Fruit fly (Drosophila melanogaster): Measurements from ENCODE around the gene CG17959.

Gene CG17959

DNA sequence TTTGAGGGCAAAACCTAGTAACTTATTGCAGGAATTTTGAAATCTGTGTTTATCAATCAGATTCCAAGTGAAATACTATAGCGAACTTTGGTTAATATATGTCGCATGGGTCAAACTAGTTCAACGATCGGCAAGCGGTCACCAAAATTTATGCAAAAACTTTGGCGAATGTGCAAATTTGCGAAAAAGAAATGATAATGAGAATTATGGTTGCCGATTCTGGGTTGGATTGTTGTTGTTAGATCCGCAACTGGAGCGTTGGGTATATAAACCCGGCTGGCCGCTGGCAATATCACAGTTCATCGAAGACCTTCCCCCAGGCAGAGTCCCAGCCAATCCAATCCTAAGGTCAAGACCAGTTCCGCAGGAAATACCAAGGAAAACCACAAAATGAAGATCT, 3.8 kb upstream of the CG17959 start, which contains the start of gene CG14422:
TSS of gene CG14422 (plus strand) at position 301 of the 400 bp plus-strand sequence.
- TF ChIP-seq h (optimal IDR thresholded peaks at IDR 0.05) (no peak), insv (optimal IDR thresholded peaks at IDR 0.05) (no peak), Sin3A (optimal IDR thresholded peaks at IDR 0.05) (no peak), psq (optimal IDR thresholded peaks at IDR 0.05) (no peak), ttk (optimal IDR thresholded peaks at IDR 0.05) (no peak), Myc (optimal IDR thresholded peaks at IDR 0.05) (no peak)

DNA sequence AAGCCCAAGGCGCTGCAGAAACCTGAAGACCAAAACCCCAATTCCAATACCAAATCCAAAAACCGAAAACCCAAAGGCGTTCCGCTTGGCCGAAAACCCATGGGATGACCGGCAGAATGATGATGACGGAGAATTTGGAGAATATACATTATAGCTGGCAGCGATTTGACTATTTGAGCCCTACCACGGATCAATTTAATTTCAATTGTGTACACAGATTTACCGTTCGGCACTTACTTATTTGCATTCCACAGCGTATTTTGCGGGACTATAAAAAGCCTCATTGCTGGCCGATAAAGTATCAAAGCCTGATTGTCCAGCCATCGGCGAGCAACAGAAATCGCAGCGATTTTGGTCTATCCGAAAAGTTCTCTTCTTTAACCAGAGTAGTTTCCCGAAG, 1.8 kb upstream of the CG17959 start, which contains the start of gene CG14423:
TSS of gene CG14423 (plus strand) at position 301 of the 400 bp plus-strand sequence.
- TF ChIP-seq h (optimal IDR thresholded peaks at IDR 0.05) (no peak), insv (optimal IDR thresholded peaks at IDR 0.05) (no peak), ttk (optimal IDR thresholded peaks at IDR 0.05) (no peak), Sin3A (optimal IDR thresholded peaks at IDR 0.05) (no peak), psq (optimal IDR thresholded peaks at IDR 0.05) (no peak), Myc (optimal IDR thresholded peaks at IDR 0.05) (no peak)

- TF ChIP-seq Myc (optimal IDR thresholded peaks at IDR 0.05) (no peak), h (optimal IDR thresholded peaks at IDR 0.05) (no peak), Sin3A (optimal IDR thresholded peaks at IDR 0.05) (no peak), insv (optimal IDR thresholded peaks at IDR 0.05) (no peak), ttk (optimal IDR thresholded peaks at IDR 0.05) (no peak), psq (optimal IDR thresholded peaks at IDR 0.05) (no peak)
These were observed 715 bp downstream of the CG17959 start, which contains the start of gene CG3603 for dm6 chrX:2947545-2948072. CG3603 (plus strand) TSS chrX:2948034.

- TF ChIP-seq Sin3A (optimal IDR thresholded peaks at IDR 0.05) = no peak
- no peak for TF ChIP-seq ttk (optimal IDR thresholded peaks at IDR 0.05)
- no peak for TF ChIP-seq insv (optimal IDR thresholded peaks at IDR 0.05)
- no peak for TF ChIP-seq Myc (optimal IDR thresholded peaks at IDR 0.05)
- no peak for TF ChIP-seq h (optimal IDR thresholded peaks at IDR 0.05)
These were observed 2.2 kb downstream of the CG17959 start for dm6 chrX:2949114-2949513.

dm6 chrX:2951637-2952036, 4.7 kb downstream of the CG17959 start:
- TF ChIP-seq ttk (optimal IDR thresholded peaks at IDR 0.05) (no peak), insv (optimal IDR thresholded peaks at IDR 0.05) (no peak), psq (optimal IDR thresholded peaks at IDR 0.05) (no peak), Myc (optimal IDR thresholded peaks at IDR 0.05) (no peak), Sin3A (optimal IDR thresholded peaks at IDR 0.05) (no peak), h (optimal IDR thresholded peaks at IDR 0.05) (no peak)

dm6 chrX:2956641-2957040, 9.7 kb downstream of the CG17959 start:
- TF ChIP-seq Myc (optimal IDR thresholded peaks at IDR 0.05) (no peak), h (optimal IDR thresholded peaks at IDR 0.05) (no peak), Sin3A (optimal IDR thresholded peaks at IDR 0.05) (no peak), ttk (optimal IDR thresholded peaks at IDR 0.05) (no peak), psq (optimal IDR thresholded peaks at IDR 0.05) (no peak), insv (optimal IDR thresholded peaks at IDR 0.05) (no peak)

DNA sequence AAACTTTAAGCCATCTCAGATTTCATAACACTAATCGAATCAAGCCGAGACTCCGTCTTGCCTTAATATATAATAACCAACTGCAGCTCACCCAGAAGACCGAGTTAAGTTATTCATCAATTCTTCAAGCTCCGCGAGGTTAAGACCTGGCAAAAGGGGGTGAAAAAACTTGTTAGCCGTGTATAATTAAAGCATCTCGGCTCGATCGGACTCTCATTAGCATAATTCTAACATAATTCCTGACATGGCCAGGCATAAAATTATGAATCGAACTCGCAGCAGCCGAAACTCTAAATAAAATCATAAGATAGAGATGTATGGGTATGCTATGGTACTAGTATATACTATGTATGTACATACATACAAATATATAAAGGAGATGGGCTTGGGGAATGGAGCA, 16.3 kb downstream of the CG17959 start:
- TF ChIP-seq ttk (optimal IDR thresholded peaks at IDR 0.05) = no peak
- no peak for TF ChIP-seq Sin3A (optimal IDR thresholded peaks at IDR 0.05)
- TF ChIP-seq psq (optimal IDR thresholded peaks at IDR 0.05) = no peak
- TF ChIP-seq Myc (optimal IDR thresholded peaks at IDR 0.05) = no peak
- no peak for TF ChIP-seq h (optimal IDR thresholded peaks at IDR 0.05)
- TF ChIP-seq insv (optimal IDR thresholded peaks at IDR 0.05) = no peak

DNA sequence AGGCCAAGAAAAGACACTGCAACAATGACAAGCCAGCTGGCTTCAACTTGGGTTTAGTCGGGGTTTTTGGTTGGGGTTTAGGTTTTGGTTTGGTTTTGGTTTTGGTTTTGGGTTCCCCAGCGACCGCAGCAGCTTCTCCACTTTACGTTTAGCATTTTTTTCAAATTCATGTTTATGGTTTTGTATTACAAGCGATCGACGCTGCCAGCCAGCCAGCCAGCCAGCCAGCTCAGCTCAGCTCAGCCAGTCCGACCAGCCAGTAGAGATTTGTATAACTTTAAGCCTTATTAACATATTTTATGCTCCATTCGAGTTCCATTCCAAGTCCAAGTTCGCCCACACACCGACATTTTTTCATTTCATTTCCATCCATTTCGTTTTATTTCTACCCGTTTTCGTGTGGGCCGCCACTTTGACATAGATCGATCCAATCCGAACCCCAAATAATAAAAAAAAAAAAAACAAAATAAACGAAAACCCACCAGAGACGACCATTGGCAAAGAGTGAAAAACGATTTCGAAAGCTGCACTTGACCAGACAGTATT, 17.0 kb downstream of the CG17959 start:
- TF ChIP-seq ttk (optimal IDR thresholded peaks at IDR 0.05) = no peak
- no peak for TF ChIP-seq insv (optimal IDR thresholded peaks at IDR 0.05)
- no peak for TF ChIP-seq Sin3A (optimal IDR thresholded peaks at IDR 0.05)
- no peak for TF ChIP-seq h (optimal IDR thresholded peaks at IDR 0.05)
- TF ChIP-seq Myc (optimal IDR thresholded peaks at IDR 0.05) = no peak
- TF ChIP-seq psq (optimal IDR thresholded peaks at IDR 0.05) = no peak

DNA sequence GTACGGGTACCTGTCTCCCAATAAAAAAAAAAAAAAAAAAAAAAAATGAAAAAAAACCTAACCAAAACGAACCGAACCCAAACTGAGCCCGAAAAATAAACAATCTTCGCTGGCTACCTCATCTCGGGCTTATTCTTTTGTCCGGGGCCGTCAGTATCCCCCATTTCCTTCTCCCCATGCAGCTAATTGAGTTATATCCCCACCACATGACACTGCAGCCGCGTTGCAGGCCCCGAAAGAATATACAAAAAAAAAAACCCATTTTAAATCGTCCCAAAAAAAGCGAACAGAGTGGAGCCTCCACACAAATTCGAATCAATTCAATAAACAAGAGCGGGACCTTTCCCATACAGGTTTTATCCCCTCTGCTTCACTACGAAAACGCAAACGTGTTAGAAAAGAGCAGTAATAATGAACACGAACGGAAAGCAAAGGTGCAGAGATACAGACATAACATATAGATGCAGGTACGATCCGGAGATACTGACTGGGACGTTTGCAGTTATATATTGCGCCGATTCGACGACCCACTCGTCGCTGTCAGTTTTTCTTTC, 17.9 kb downstream of the CG17959 start:
- TF ChIP-seq h (optimal IDR thresholded peaks at IDR 0.05) (no peak), insv (optimal IDR thresholded peaks at IDR 0.05) (no peak), Myc (optimal IDR thresholded peaks at IDR 0.05) (no peak), ttk (optimal IDR thresholded peaks at IDR 0.05) (no peak), Sin3A (optimal IDR thresholded peaks at IDR 0.05) (no peak), psq (optimal IDR thresholded peaks at IDR 0.05) (no peak)

dm6 chrX:2969039-2969438, 22.1 kb downstream of the CG17959 start:
- TF ChIP-seq psq (optimal IDR thresholded peaks at IDR 0.05) (no peak), ttk (optimal IDR thresholded peaks at IDR 0.05) (no peak), Sin3A (optimal IDR thresholded peaks at IDR 0.05) (no peak), insv (optimal IDR thresholded peaks at IDR 0.05) (no peak), Myc (optimal IDR thresholded peaks at IDR 0.05) (no peak), h (optimal IDR thresholded peaks at IDR 0.05) (no peak)

dm6 chrX:2973593-2973992, 26.7 kb downstream of the CG17959 start, which contains the start of gene rst:
rst (minus strand) TSS chrX:2973834.
- TF ChIP-seq Sin3A (optimal IDR thresholded peaks at IDR 0.05) (no peak), psq (optimal IDR thresholded peaks at IDR 0.05) (no peak), Myc (optimal IDR thresholded peaks at IDR 0.05) (no peak), ttk (optimal IDR thresholded peaks at IDR 0.05) (no peak), insv (optimal IDR thresholded peaks at IDR 0.05) (no peak), h (optimal IDR thresholded peaks at IDR 0.05) (no peak)

dm6 chrX:2977857-2978473, 31.1 kb downstream of the CG17959 start:
- TF ChIP-seq psq (optimal IDR thresholded peaks at IDR 0.05) (no peak), insv (optimal IDR thresholded peaks at IDR 0.05) (no peak), ttk (optimal IDR thresholded peaks at IDR 0.05) (no peak)
